Worm (Caenorhabditis elegans): ENCODE data around the gene ife-1.

- no peak for TF ChIP-seq F37D6.2 (tag; optimal IDR thresholded peaks at IDR 0.05)
- TF ChIP-seq mxl-2 (GFP tag; conservative IDR thresholded peaks at IDR 0.05): no peak
- no peak for TF ChIP-seq pha-4 (GFP tag; IDR thresholded peaks at IDR 0.05)
- TF ChIP-seq pha-4 (tag; optimal IDR thresholded peaks at IDR 0.05): no peak
- TF ChIP-seq fkh-10 (GFP tag; optimal IDR thresholded peaks at IDR 0.05): no peak
Measured at ce11 chrIII:13347782-13348327, 4.6 kb downstream of the ife-1 start.
